Fruit fly (Drosophila melanogaster): ENCODE data around the gene CG3308.

CG3308 gene

dm6 chr3R:21268873-21269272 lies 4.7 kb downstream of the CG3308 start, which contains the start of gene Rab1 (continued):
- TF ChIP-seq ham (GFP tag; IDR thresholded peaks at IDR 0.05) (no peak), CG18262 (tag; optimal IDR thresholded peaks at IDR 0.05) (peak; percentile 4), BEAF-32 (GFP tag; optimal IDR thresholded peaks at IDR 0.05) (peak; percentile 48), vfl (GFP tag; optimal IDR thresholded peaks at IDR 0.05) (no peak), phol (tag; optimal IDR thresholded peaks at IDR 0.05) (peak; percentile 96), CG4282 (GFP tag; optimal IDR thresholded peaks at IDR 0.05) (no peak), CG30403 (GFP tag; optimal IDR thresholded peaks at IDR 0.05) (peak; percentile 14), CG4820 (GFP tag; optimal IDR thresholded peaks at IDR 0.05) (no peak), CG2120 (GFP tag; optimal IDR thresholded peaks at IDR 0.05) (peak; percentile 65), chn (GFP tag; optimal IDR thresholded peaks at IDR 0.05) (peak; percentile 34), ftz-f1 (GFP tag; optimal IDR thresholded peaks at IDR 0.05) (peak; percentile 56), Side (GFP tag; optimal IDR thresholded peaks at IDR 0.05) (peak; percentile 64), Fer1 (GFP tag; optimal IDR thresholded peaks at IDR 0.05) (peak; percentile 28), CG18619 (GFP tag; optimal IDR thresholded peaks at IDR 0.05) (no peak), H2.0 (GFP tag; IDR thresholded peaks at IDR 0.05) (peak; percentile 30; the same call in 1 of the 2 replicates), CG17361 (GFP tag; IDR thresholded peaks at IDR 0.05) (peak; percentile 12; the same call in 1 of the 3 replicates), MESR4 (GFP tag; optimal IDR thresholded peaks at IDR 0.05) (peak; percentile 97), Hr51 (GFP tag; optimal IDR thresholded peaks at IDR 0.05) (peak in 1 of 2 experiments; percentile 59), CG31365 (tag; optimal IDR thresholded peaks at IDR 0.05) (peak; percentile 11), Max (GFP tag; optimal IDR thresholded peaks at IDR 0.05) (no peak), HLH54F (GFP tag; optimal IDR thresholded peaks at IDR 0.05) (peak; percentile 39), E2f1 (GFP tag; IDR thresholded peaks at IDR 0.05) (no peak), pan (optimal IDR thresholded peaks at IDR 0.05) (no peak), pan (GFP tag; optimal IDR thresholded peaks at IDR 0.05 in 1 of 2, IDR thresholded peaks at IDR 0.05 in 1 of 2) (no peak), Six4 (GFP tag; optimal IDR thresholded peaks at IDR 0.05) (no peak), CoRest (tag; optimal IDR thresholded peaks at IDR 0.05) (peak; percentile 2), Awh (GFP tag; IDR thresholded peaks at IDR 0.05) (no peak), Sry-δ (GFP tag; optimal IDR thresholded peaks at IDR 0.05) (peak; percentile 46), NFAT (GFP tag; IDR thresholded peaks at IDR 0.05) (peak; percentile 68), CG17612 (GFP tag; IDR thresholded peaks at IDR 0.05) (no peak), CG2712 (tag; optimal IDR thresholded peaks at IDR 0.05) (peak; percentile 43), trem (tag; optimal IDR thresholded peaks at IDR 0.05) (peak; percentile 97), zfh2 (GFP tag; optimal IDR thresholded peaks at IDR 0.05) (peak; percentile 59), CG15073 (GFP tag; optimal IDR thresholded peaks at IDR 0.05) (no peak), Doc2 (GFP tag; IDR thresholded peaks at IDR 0.05) (no peak), CG2116 (GFP tag; optimal IDR thresholded peaks at IDR 0.05) (peak; percentile 51), HHEX (GFP tag; optimal IDR thresholded peaks at IDR 0.05) (peak; percentile 45), abd-A (tag; optimal IDR thresholded peaks at IDR 0.05) (peak; percentile 49), org-1 (GFP tag; optimal IDR thresholded peaks at IDR 0.05) (no peak), sob (GFP tag; IDR thresholded peaks at IDR 0.05) (peak; percentile 73), Meics (GFP tag; optimal IDR thresholded peaks at IDR 0.05) (peak; percentile 12), hbn (GFP tag; IDR thresholded peaks at IDR 0.05; ENCODE audit: partially characterized antibody) (no peak), CG5245 (GFP tag; optimal IDR thresholded peaks at IDR 0.05) (no peak), CG32772 (GFP tag; IDR thresholded peaks at IDR 0.05) (no peak), wek (GFP tag; optimal IDR thresholded peaks at IDR 0.05) (peak; percentile 41), CG6689 (GFP tag; IDR thresholded peaks at IDR 0.05) (no peak), ttk (GFP tag; IDR thresholded peaks at IDR 0.05) (peak; percentile 27; the same call in 1 of the 2 replicates), pros (GFP tag; optimal IDR thresholded peaks at IDR 0.05) (no peak), CG6272 (GFP tag; IDR thresholded peaks at IDR 0.05) (no peak), CG8089 (GFP tag; optimal IDR thresholded peaks at IDR 0.05) (no peak), stwl (tag; optimal IDR thresholded peaks at IDR 0.05) (peak; percentile 56), Atf6 (GFP tag; IDR thresholded peaks at IDR 0.05) (no peak)
